Worm (Caenorhabditis elegans) whole organism, L3 larva: ENCODE data around the gene prp-3.

Experiments used
- elt-2 ChIP-seq: sonication (generic microtip); optimal IDR thresholded peaks from 2 replicates; lab custom pipeline; 2016; ENCODE audit warnings: missing genetic modification reagents, mild to moderate bottlenecking, missing genetic modification characterization, missing compliant biosample characterization
- fos-1 ChIP-seq: fragments of 150-350 bp; optimal IDR thresholded peaks from 2 replicates; lab custom pipeline; 2014; ENCODE audit warnings: missing biosample characterization, missing genetic modification characterization
- mml-1 ChIP-seq: fragments of 150-350 bp; sonication (generic microtip); optimal IDR thresholded peaks from 3 replicates; lab custom pipeline; 2014; ENCODE audit warnings: missing biosample characterization, missing genetic modification characterization
- nhr-237 ChIP-seq: fragments of 150-350 bp; optimal IDR thresholded peaks from 2 replicates; lab custom pipeline; 2014; ENCODE audit warnings: missing biosample characterization, missing genetic modification characterization
- pha-4 ChIP-seq: fragments of 150-350 bp; optimal IDR thresholded peaks from 2 replicates; lab custom pipeline; 2014; ENCODE audit warnings: missing biosample characterization, missing genetic modification reagents, missing genetic modification characterization

The prp-3 gene

DNA sequence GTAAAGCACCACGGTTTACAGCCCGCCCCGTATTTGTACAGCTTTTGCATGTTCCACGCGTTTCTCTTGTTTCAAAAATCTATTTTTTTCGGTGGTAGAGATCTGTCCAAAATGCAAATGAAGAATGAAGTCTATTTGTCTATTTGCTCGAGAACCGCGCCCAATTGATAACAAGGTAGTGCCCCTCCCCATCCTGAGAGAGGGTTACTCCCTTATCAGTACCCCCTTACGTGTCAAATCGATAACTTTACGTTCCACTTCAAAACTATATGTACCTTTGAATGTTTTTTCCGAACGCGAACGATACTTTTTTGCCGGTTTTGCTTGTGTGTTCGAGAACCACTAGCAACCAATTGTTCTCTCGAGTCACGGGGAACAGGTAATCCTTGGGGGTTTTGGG is 51.7 kb downstream of the prp-3 start:
- TF ChIP-seq fos-1 (tag; lab: Kevin White, UChicago) (no peak), pha-4 (tag; lab: Kevin White, UChicago) (peak; percentile 8), mml-1 (no peak), elt-2 (tag; lab: Kevin White, UChicago) (peak; percentile 78), nhr-237 (tag; lab: Kevin White, UChicago) (no peak)
